Worm (Caenorhabditis elegans): ENCODE data around the gene memb-1.

Gene memb-1

ce11 chrX:9467573-9467972, 26.2 kb upstream of the memb-1 start (continued):
- TF ChIP-seq sdz-38 (tag; optimal IDR thresholded peaks at IDR 0.05) (no peak), madf-10 (tag; optimal IDR thresholded peaks at IDR 0.05) (peak; percentile 78), lin-54 (GFP tag; optimal IDR thresholded peaks at IDR 0.05) (no peak), K11D2.4 (GFP tag; IDR thresholded peaks at IDR 0.05) (peak; percentile 78), egl-18 (GFP tag; IDR thresholded peaks at IDR 0.05) (no peak), ama-1 (optimal IDR thresholded peaks at IDR 0.05) (no peak), ama-1 (GFP tag; optimal IDR thresholded peaks at IDR 0.05) (peak in 1 of 2 experiments; percentile 72), ZK185.1 (tag; optimal IDR thresholded peaks at IDR 0.05; ENCODE audit: poor library complexity, severe bottlenecking) (peak; percentile 95), ceh-58 (GFP tag; IDR thresholded peaks at IDR 0.05) (no peak), mxl-1 (tag; optimal IDR thresholded peaks at IDR 0.05) (peak; percentile 47), attf-6 (GFP tag; IDR thresholded peaks at IDR 0.05) (peak; percentile 34; the same call in 1 of the 2 replicates), athp-1 (tag; optimal IDR thresholded peaks at IDR 0.05) (peak; percentile 55), lin-26 (GFP tag; IDR thresholded peaks at IDR 0.05) (peak; percentile 90), egl-44 (GFP tag; IDR thresholded peaks at IDR 0.05) (peak; percentile 59; the same call in 1 of the 2 replicates), madf-8 (GFP tag; conservative IDR thresholded peaks at IDR 0.05) (no peak), F57C9.4 (tag; optimal IDR thresholded peaks at IDR 0.05) (no peak), him-1 (tag; optimal IDR thresholded peaks at IDR 0.05) (peak; percentile 88), hrde-1 (tag; optimal IDR thresholded peaks at IDR 0.05; ENCODE audit: borderline replicate concordance) (peak; percentile 45), nhr-120 (GFP tag; IDR thresholded peaks at IDR 0.05) (no peak), F23B12.7 (tag; optimal IDR thresholded peaks at IDR 0.05; ENCODE audit: insufficient read depth) (peak; percentile 76), efl-1 (GFP tag; optimal IDR thresholded peaks at IDR 0.05) (no peak), let-526 (GFP tag; IDR thresholded peaks at IDR 0.05) (0 out of 2 replicates have a peak, but pooled peaks have one; percentile 9), atf-7 (tag; optimal IDR thresholded peaks at IDR 0.05) (peak; percentile 83), ztf-6 (GFP tag; IDR thresholded peaks at IDR 0.05) (peak; percentile 53; the same call in 1 of the 2 replicates), aptf-2 (GFP tag; conservative IDR thresholded peaks at IDR 0.05) (no peak), lir-1 (GFP tag; conservative IDR thresholded peaks at IDR 0.05) (no peak; the same call in 1 of the 2 replicates), pbrm-1 (GFP tag; IDR thresholded peaks at IDR 0.05) (peak; percentile 91), hsf-1 (GFP tag; IDR thresholded peaks at IDR 0.05) (no peak), ceh-91 (GFP tag; IDR thresholded peaks at IDR 0.05) (no peak), lin-40 (tag; optimal IDR thresholded peaks at IDR 0.05) (peak; percentile 93), madf-6 (GFP tag; IDR thresholded peaks at IDR 0.05) (no peak), K12H6.12 (tag; optimal IDR thresholded peaks at IDR 0.05) (peak; percentile 37), ceh-100 (GFP tag; IDR thresholded peaks at IDR 0.05) (peak; percentile 29; the same call in 1 of the 2 replicates), ztf-26 (tag; optimal IDR thresholded peaks at IDR 0.05) (peak; percentile 79), F39B2.1 (GFP tag; IDR thresholded peaks at IDR 0.05) (no peak), F55B11.4 (tag; optimal IDR thresholded peaks at IDR 0.05; ENCODE audit: borderline replicate concordance, insufficient read depth) (no peak), lin-35 (GFP tag; optimal IDR thresholded peaks at IDR 0.05) (peak in 2 of 3 experiments; percentile 38 to 71), B0261.1 (tag; optimal IDR thresholded peaks at IDR 0.05) (peak; percentile 92), D2030.7 (GFP tag; IDR thresholded peaks at IDR 0.05) (peak; percentile 70), hmg-20 (GFP tag; IDR thresholded peaks at IDR 0.05) (peak; percentile 76; the same call in 1 of the 2 replicates), cebp-1 (GFP tag; IDR thresholded peaks at IDR 0.05) (0 out of 2 replicates have a peak, but pooled peaks have one; percentile 33), cebp-1 (tag; optimal IDR thresholded peaks at IDR 0.05) (no peak), madf-3 (GFP tag; IDR thresholded peaks at IDR 0.05) (0 out of 2 replicates have a peak, but pooled peaks have one; percentile 46), dox-1 (GFP tag; IDR thresholded peaks at IDR 0.05) (no peak; the same call in 1 of the 2 replicates), lsy-27 (tag; optimal IDR thresholded peaks at IDR 0.05; ENCODE audit: borderline replicate concordance, insufficient read depth) (no peak), rpc-1 (optimal IDR thresholded peaks at IDR 0.05) (peak; percentile 96), rpc-1 (tag; optimal IDR thresholded peaks at IDR 0.05) (peak; percentile 93), ztf-18 (tag; optimal IDR thresholded peaks at IDR 0.05) (peak; percentile 66), ceh-40 (GFP tag; IDR thresholded peaks at IDR 0.05) (peak; percentile 79; the same call in 1 of the 2 replicates)
